Worm (Caenorhabditis elegans) whole organism, L4 larva: Measurements from ENCODE around the gene C30G7.4.

Source experiments
- F10B5.3 ChIP-seq: sonication (generic microtip); optimal IDR thresholded peaks from 2 replicates; lab custom pipeline; 2016; ENCODE audit warnings: mild to moderate bottlenecking, missing genetic modification characterization, missing compliant biosample characterization
- F37D6.2 ChIP-seq: sonication (generic microtip); optimal IDR thresholded peaks from 2 replicates; lab custom pipeline; 2016; ENCODE audit warnings: mild to moderate bottlenecking, missing genetic modification characterization, missing compliant biosample characterization
- F44E2.7 ChIP-seq: fragments of 200-800 bp; sonication (Bioruptor generic); IDR thresholded peaks from 2 replicates; pipeline ENCODE4 v2.1.2; 2022; ENCODE audit warnings: missing genetic modification characterization, missing compliant biosample characterization
- R02D3.7 ChIP-seq: fragments of 150-350 bp; sonication (generic microtip); optimal IDR thresholded peaks from 3 replicates; lab custom pipeline; 2014; ENCODE audit warnings: missing biosample characterization, missing genetic modification characterization
- T26A8.4 ChIP-seq: fragments of 200-800 bp; sonication (Bioruptor generic); IDR thresholded peaks from 2 replicates; pipeline ENCODE4 v1.3.6; 2022; ENCODE audit warnings: missing genetic modification characterization, missing compliant biosample characterization
- Y5F2A.4 ChIP-seq: fragments of 200-800 bp; sonication (Bioruptor generic); optimal IDR thresholded peaks from 2 replicates; lab custom pipeline; 2018; ENCODE audit warnings: mild to moderate bottlenecking, missing genetic modification characterization, missing compliant biosample characterization
- Y75B8A.6 ChIP-seq: fragments of 200-800 bp; sonication (Bioruptor generic); IDR thresholded peaks from 2 replicates; pipeline ENCODE4 v1.3.6; 2022; ENCODE audit warnings: missing genetic modification reagents, missing genetic modification characterization, missing compliant biosample characterization
- aly-2 ChIP-seq: sonication (generic microtip); optimal IDR thresholded peaks from 2 replicates; lab custom pipeline; 2018; ENCODE audit warnings: missing biosample characterization, missing genetic modification characterization
- ama-1 ChIP-seq: fragments of 150-350 bp; optimal IDR thresholded peaks from 2 replicates; lab custom pipeline; 2014; ENCODE audit warnings: inconsistent platforms, mixed read lengths
- attf-4 ChIP-seq: sonication (generic microtip); optimal IDR thresholded peaks from 3 replicates; lab custom pipeline; 2017; ENCODE audit warnings: missing biosample characterization, missing genetic modification characterization
- ceh-28 ChIP-seq: fragments of 150-350 bp; optimal IDR thresholded peaks from 2 replicates; lab custom pipeline; 2014; ENCODE audit warnings: missing biosample characterization, missing genetic modification reagents, missing genetic modification characterization
- ceh-44 ChIP-seq: fragments of 200-800 bp; sonication (Bioruptor generic); IDR thresholded peaks from 2 replicates; pipeline ENCODE4 v1.3.6; 2022; ENCODE audit warnings: missing genetic modification reagents, missing genetic modification characterization, missing compliant biosample characterization
- ceh-62 ChIP-seq: sonication (generic microtip); optimal IDR thresholded peaks from 2 replicates; lab custom pipeline; 2017; ENCODE audit warnings: missing biosample characterization, missing genetic modification characterization
- ceh-82 ChIP-seq: sonication (generic microtip); optimal IDR thresholded peaks from 2 replicates; lab custom pipeline; 2017; ENCODE audit warnings: missing biosample characterization, missing genetic modification characterization
- daf-12 ChIP-seq: fragments of 150-350 bp; optimal IDR thresholded peaks from 2 replicates; lab custom pipeline; 2014; ENCODE audit warnings: missing biosample characterization, missing genetic modification reagents, missing genetic modification characterization
- daf-8 ChIP-seq: fragments of 200-800 bp; sonication (Bioruptor generic); IDR thresholded peaks from 2 replicates; pipeline ENCODE4 v1.3.6; 2022; ENCODE audit warnings: missing genetic modification characterization, missing compliant biosample characterization
- dmd-6 ChIP-seq: fragments of 200-800 bp; sonication (Bioruptor generic); IDR thresholded peaks from 2 replicates; pipeline ENCODE4 v1.3.6; 2022; ENCODE audit warnings: missing genetic modification reagents, missing genetic modification characterization, missing compliant biosample characterization
- dve-1 ChIP-seq: sonication (generic microtip); optimal IDR thresholded peaks from 2 replicates; lab custom pipeline; 2017; ENCODE audit warnings: antibody characterized with exemption, mild to moderate bottlenecking, missing genetic modification characterization, missing compliant biosample characterization; ENCODE audit not compliant: insufficient read depth
- egl-43 ChIP-seq: fragments of 200-800 bp; sonication (Bioruptor generic); IDR thresholded peaks from 2 replicates; pipeline ENCODE4 v1.3.6; 2022; ENCODE audit warnings: missing genetic modification reagents, missing genetic modification characterization, missing compliant biosample characterization
- fos-1 ChIP-seq: fragments of 150-350 bp; optimal IDR thresholded peaks from 2 replicates; lab custom pipeline; 2014; ENCODE audit warnings: missing biosample characterization, missing genetic modification characterization
- hif-1 ChIP-seq, 2 experiments: sonication (generic microtip); optimal IDR thresholded peaks; 2 replicates each; lab custom pipeline; 2016 to 2017; ENCODE audit warnings: missing compliant biosample characterization in 2 of 2, missing genetic modification characterization in 2 of 2, missing genetic modification reagents in 2 of 2, missing genotype in 2 of 2, mild to moderate bottlenecking in 1 of 2
- hlh-30 ChIP-seq: sonication (generic microtip); optimal IDR thresholded peaks from 2 replicates; lab custom pipeline; 2017; ENCODE audit warnings: antibody characterized with exemption, mild to moderate bottlenecking, missing genetic modification characterization, missing compliant biosample characterization; ENCODE audit not compliant: insufficient read depth
- hmg-1.1 ChIP-seq: fragments of 200-800 bp; sonication (Bioruptor generic); IDR thresholded peaks from 2 replicates; pipeline ENCODE4 v1.3.6; 2022; ENCODE audit warnings: missing genetic modification reagents, missing genetic modification characterization, missing compliant biosample characterization
- lin-38 ChIP-seq: fragments of 200-800 bp; sonication (Bioruptor generic); IDR thresholded peaks from 2 replicates; pipeline ENCODE4 v1.3.6; 2022; ENCODE audit warnings: missing genetic modification reagents, missing genetic modification characterization, missing compliant biosample characterization
- lin-39 ChIP-seq: fragments of 150-350 bp; optimal IDR thresholded peaks from 2 replicates; lab custom pipeline; 2014; ENCODE audit warnings: missing biosample characterization, missing genetic modification reagents, missing genetic modification characterization
- lsy-2 ChIP-seq, 2 experiments: fragments of 150-350 bp in 1 of 2; sonication (generic microtip) in 1 of 2; optimal IDR thresholded peaks; 2 replicates each; lab custom pipeline; 2014 to 2017; ENCODE audit warnings: missing biosample characterization in 2 of 2, missing genetic modification characterization in 2 of 2
- madf-5 ChIP-seq, 2 experiments: fragments of 200-800 bp; sonication (Bioruptor generic); IDR thresholded peaks; 2 replicates each; pipeline ENCODE4 v1.3.6; 2022; ENCODE audit warnings: missing compliant biosample characterization in 2 of 2, missing genetic modification characterization in 2 of 2
- madf-9 ChIP-seq: fragments of 200-800 bp; sonication (Bioruptor generic); conservative IDR thresholded peaks from 2 replicates; pipeline ENCODE4 v1.3.6; 2022; ENCODE audit warnings: missing genetic modification reagents, missing genetic modification characterization, missing compliant biosample characterization
- mdl-1 ChIP-seq, 2 experiments: fragments of 150-350 bp in 1 of 2; sonication (generic microtip) in 1 of 2; optimal IDR thresholded peaks; 2 replicates each; lab custom pipeline; 2014 to 2017; ENCODE audit warnings: missing biosample characterization in 2 of 2, missing genetic modification characterization in 2 of 2
- mep-1 ChIP-seq: fragments of 150-350 bp; sonication (generic microtip); optimal IDR thresholded peaks from 3 replicates; lab custom pipeline; 2014; ENCODE audit warnings: missing biosample characterization, missing genetic modification characterization
- nhr-10 ChIP-seq: fragments of 150-350 bp; optimal IDR thresholded peaks from 2 replicates; lab custom pipeline; 2014; ENCODE audit warnings: missing biosample characterization, missing genetic modification characterization
- nhr-237 ChIP-seq: sonication (generic microtip); optimal IDR thresholded peaks from 2 replicates; lab custom pipeline; 2017; ENCODE audit warnings: missing biosample characterization, missing genetic modification characterization
- nhr-42 ChIP-seq: fragments of 200-800 bp; sonication (Bioruptor generic); IDR thresholded peaks from 2 replicates; pipeline ENCODE4 v1.3.6; 2022; ENCODE audit warnings: missing genetic modification characterization, missing compliant biosample characterization
- pha-4 ChIP-seq, 2 experiments: fragments of 150-350 bp in 1 of 2; fragments of 200-800 bp in 1 of 2; sonication (Bioruptor generic) in 1 of 2; IDR thresholded peaks in 1 of 2; optimal IDR thresholded peaks in 1 of 2; 2 replicates each; pipeline versions ENCODE4 v1.3.6 to Lab custom; 2014 to 2022; ENCODE audit warnings: missing genetic modification characterization in 2 of 2, missing genetic modification reagents in 2 of 2, missing biosample characterization in 1 of 2, missing compliant biosample characterization in 1 of 2
- pqm-1 ChIP-seq: sonication (generic microtip); optimal IDR thresholded peaks from 2 replicates; lab custom pipeline; 2017; ENCODE audit warnings: missing biosample characterization, missing genetic modification characterization
- saeg-2 ChIP-seq: fragments of 200-800 bp; sonication (Bioruptor generic); IDR thresholded peaks from 2 replicates; pipeline ENCODE4 v1.3.6; 2022; ENCODE audit warnings: missing genetic modification reagents, missing genetic modification characterization, missing compliant biosample characterization
- snpc-4 ChIP-seq: fragments of 150-350 bp; optimal IDR thresholded peaks from 2 replicates; lab custom pipeline; 2014; ENCODE audit warnings: missing biosample characterization, missing genetic modification characterization
- tag-97 ChIP-seq: fragments of 200-800 bp; sonication (Bioruptor generic); IDR thresholded peaks from 2 replicates; pipeline ENCODE4 v1.3.6; 2022; ENCODE audit warnings: missing genetic modification characterization, missing compliant biosample characterization
- zip-11 ChIP-seq: fragments of 200-800 bp; sonication (Bioruptor generic); IDR thresholded peaks from 2 replicates; pipeline ENCODE4 v1.3.6; 2022; ENCODE audit warnings: missing genetic modification characterization, missing compliant biosample characterization
- zip-2 ChIP-seq: fragments of 150-350 bp; optimal IDR thresholded peaks from 2 replicates; lab custom pipeline; 2014; ENCODE audit warnings: missing biosample characterization, missing genetic modification characterization
- ztf-11 ChIP-seq: fragments of 150-350 bp; optimal IDR thresholded peaks from 2 replicates; lab custom pipeline; 2014; ENCODE audit warnings: missing biosample characterization, missing genetic modification characterization

The C30G7.4 gene

ce11 chrV:14978205-14978751 lies 31.4 kb upstream of the C30G7.4 start, which contains the start of the genes grd-12 and F02D8.1:
grd-12 (plus strand) TSS chrV:14978505.
F02D8.1 (minus strand) TSS chrV:14978701.
- TF ChIP-seq saeg-2 (no peak), snpc-4 (tag; lab: Kevin White, UChicago) (no peak), F10B5.3 (tag; lab: Kevin White, UChicago) (no peak), pqm-1 (tag; lab: Kevin White, UChicago) (no peak), zip-11 (GFP tag; lab: Robert Waterston, UW) (no peak), attf-4 (tag; lab: Kevin White, UChicago) (no peak), pha-4 (GFP tag; IDR thresholded peaks at IDR 0.05; lab: Robert Waterston, UW) (no peak), pha-4 (tag; optimal IDR thresholded peaks at IDR 0.05; lab: Kevin White, UChicago) (no peak), aly-2 (tag; lab: Kevin White, UChicago) (no peak), tag-97 (GFP tag; lab: Robert Waterston, UW) (no peak), R02D3.7 (tag; lab: Kevin White, UChicago) (no peak)
- TF ChIP-seq, all 104 proteins: peak for 0

- no peak for TF ChIP-seq ceh-62 (tag; lab: Kevin White, UChicago)
- no peak for TF ChIP-seq T26A8.4
- no peak for TF ChIP-seq Y75B8A.6 (GFP tag; lab: Robert Waterston, UW)
- no peak for TF ChIP-seq nhr-237 (tag; lab: Kevin White, UChicago)
- no peak for TF ChIP-seq zip-2 (tag; lab: Kevin White, UChicago)
- TF ChIP-seq hif-1 (tag; optimal IDR thresholded peaks at IDR 0.05; lab: Kevin White, UChicago), result no peak
- no peak for TF ChIP-seq R02D3.7 (tag; lab: Kevin White, UChicago)
- TF ChIP-seq hmg-1.1, result no peak
- TF ChIP-seq fos-1 (tag; lab: Kevin White, UChicago), result no peak
- TF ChIP-seq daf-8, result no peak
- TF ChIP-seq lsy-2 (tag; optimal IDR thresholded peaks at IDR 0.05; lab: Kevin White, UChicago), result no peak
- no peak for TF ChIP-seq F44E2.7 (GFP tag; lab: Robert Waterston, UW)
- no peak for TF ChIP-seq madf-9 (GFP tag; lab: Robert Waterston, UW)
- no peak for TF ChIP-seq ztf-11
- TF ChIP-seq egl-43, result no peak
- TF ChIP-seq lin-39 (tag; lab: Kevin White, UChicago), result no peak
- no peak for TF ChIP-seq nhr-42 (GFP tag; lab: Robert Waterston, UW)
Observed at ce11 chrV:14971136-14971535, 24.2 kb upstream of the C30G7.4 start, which contains the start of gene nlp-59. nlp-59 (plus strand) TSS chrV:14971436.

ce11 chrV:14955676-14956075 lies 8.8 kb upstream of the C30G7.4 start, which contains the start of gene F02D8.9:
F02D8.9 (minus strand) TSS chrV:14955776.
- TF ChIP-seq F10B5.3 (tag; lab: Kevin White, UChicago) (no peak), hlh-30 (tag; lab: Kevin White, UChicago) (no peak), daf-12 (tag; lab: Kevin White, UChicago) (no peak), ama-1 (lab: Kevin White, UChicago) (no peak), ceh-44 (GFP tag; lab: Robert Waterston, UW) (no peak), madf-5 (GFP tag; IDR thresholded peaks at IDR 0.05; lab: Robert Waterston, UW) (no peak), lin-38 (GFP tag; lab: Robert Waterston, UW) (no peak), Y75B8A.6 (GFP tag; lab: Robert Waterston, UW) (no peak), mep-1 (tag; lab: Kevin White, UChicago) (no peak), mdl-1 (tag; optimal IDR thresholded peaks at IDR 0.05; lab: Kevin White, UChicago) (no peak), T26A8.4 (no peak), Y5F2A.4 (GFP tag; lab: Kevin White, UChicago) (no peak), dve-1 (no peak), F37D6.2 (tag; lab: Kevin White, UChicago) (no peak), ceh-28 (tag; lab: Kevin White, UChicago) (no peak), ceh-82 (tag; lab: Kevin White, UChicago) (no peak), dmd-6 (GFP tag; lab: Robert Waterston, UW) (no peak), nhr-10 (no peak), hmg-1.1 (no peak)
